Fruit fly (Drosophila melanogaster) whole organism, wandering third instar larva: Measurements from ENCODE around the gene Sbds.
A peak's percentile ranks its signal among the peaks of the same experiment; 100 is the strongest.

Source experiments
- Abd-B ChIP-seq: fragments of >200 bp; optimal IDR thresholded peaks from 2 replicates; lab custom pipeline; 2017; ENCODE audit warnings: missing biosample characterization, missing genetic modification characterization
- CG32264 ChIP-seq: fragments of 200-800 bp; sonication (Bioruptor generic); optimal IDR thresholded peaks from 2 replicates; lab custom pipeline; 2016; ENCODE audit warnings: missing biosample characterization, missing genetic modification characterization
- CG9705 ChIP-seq: fragments of 200-800 bp; sonication (Bioruptor generic); optimal IDR thresholded peaks from 2 replicates; lab custom pipeline; 2018; ENCODE audit warnings: missing biosample characterization, mild to moderate bottlenecking, missing genetic modification characterization
- Dfd ChIP-seq: fragments of >200 bp; optimal IDR thresholded peaks from 2 replicates; lab custom pipeline; 2017; ENCODE audit warnings: missing biosample characterization, missing genetic modification characterization
- Dif ChIP-seq: fragments of 200-275, 200-300 bp; sonication (Bioruptor generic); optimal IDR thresholded peaks from 2 replicates; lab custom pipeline; 2018; ENCODE audit warnings: missing biosample characterization, missing genetic modification characterization; ENCODE audit not compliant: partially characterized antibody
- GATAd ChIP-seq: sonication (Bioruptor generic); optimal IDR thresholded peaks from 2 replicates; lab custom pipeline; 2016; ENCODE audit warnings: missing biosample characterization, missing genetic modification characterization
- HLH106 ChIP-seq: fragments of 200-800 bp; optimal IDR thresholded peaks from 3 replicates; lab custom pipeline; 2019; ENCODE audit warnings: missing biosample characterization, mild to moderate bottlenecking, missing genetic modification characterization, moderate library complexity
- Hnf4 ChIP-seq: fragments of 200-800 bp; sonication (Bioruptor generic); optimal IDR thresholded peaks from 2 replicates; lab custom pipeline; 2016; ENCODE audit warnings: missing biosample characterization, mild to moderate bottlenecking, missing genetic modification characterization
- Hr78 ChIP-seq: fragments of >200 bp; optimal IDR thresholded peaks from 2 replicates; lab custom pipeline; 2017; ENCODE audit warnings: missing biosample characterization, missing genetic modification characterization
- Hr83 ChIP-seq: fragments of 200-300 bp; sonication (Bioruptor generic); optimal IDR thresholded peaks from 2 replicates; lab custom pipeline; 2016; ENCODE audit warnings: missing biosample characterization, mild to moderate bottlenecking, missing genetic modification characterization, moderate library complexity; ENCODE audit not compliant: poor library complexity, severe bottlenecking
- Jra ChIP-seq: sonication (Bioruptor generic); optimal IDR thresholded peaks from 2 replicates; lab custom pipeline; 2016; ENCODE audit warnings: missing biosample characterization, missing genetic modification characterization
- Myc ChIP-seq: fragments of >200 bp; optimal IDR thresholded peaks from 2 replicates; lab custom pipeline; 2017
- N ChIP-seq: fragments of >200 bp; optimal IDR thresholded peaks from 2 replicates; lab custom pipeline; 2018; ENCODE audit warnings: missing biosample characterization, missing external identifiers, missing genetic modification characterization
- OdsH ChIP-seq: fragments of 200-800 bp; sonication (Bioruptor generic); optimal IDR thresholded peaks from 2 replicates; lab custom pipeline; 2016; ENCODE audit warnings: missing biosample characterization, mild to moderate bottlenecking, missing genetic modification characterization
- Rel ChIP-seq, 2 experiments: fragments of 200-800 bp; sonication (Bioruptor generic) in 1 of 2; optimal IDR thresholded peaks; 2 replicates in 1 of 2; 3 replicates in 1 of 2; lab custom pipeline; 2016 to 2019; ENCODE audit warnings: mild to moderate bottlenecking in 2 of 2, missing biosample characterization in 2 of 2, missing genetic modification characterization in 2 of 2, moderate library complexity in 1 of 2
- Sp1 ChIP-seq: fragments of 200-800 bp; sonication (Bioruptor generic); optimal IDR thresholded peaks from 3 replicates; lab custom pipeline; 2019; ENCODE audit warnings: missing biosample characterization, mild to moderate bottlenecking, missing genetic modification characterization, moderate library complexity
- br ChIP-seq: fragments of 200-800 bp; sonication (Bioruptor generic); optimal IDR thresholded peaks from 2 replicates; lab custom pipeline; 2016; ENCODE audit warnings: missing biosample characterization, missing genetic modification characterization
- brk ChIP-seq: fragments of 200-800 bp; sonication (Bioruptor generic); optimal IDR thresholded peaks from 2 replicates; lab custom pipeline; 2016; ENCODE audit warnings: missing biosample characterization, mild to moderate bottlenecking, missing genetic modification characterization
- dl ChIP-seq, 2 experiments: fragments of 175-275, 200-275 bp in 1 of 2; fragments of 200-275 bp in 1 of 2; sonication (Bioruptor generic); optimal IDR thresholded peaks; lab custom pipeline; 2018; ENCODE audit warnings: mild to moderate bottlenecking in 2 of 2, missing biosample characterization in 2 of 2, missing genetic modification characterization in 2 of 2, moderate library complexity in 2 of 2; ENCODE audit not compliant: partially characterized antibody in 2 of 2, insufficient read depth in 1 of 2
- dmrt93B ChIP-seq: fragments of 200-800 bp; sonication (Bioruptor generic); optimal IDR thresholded peaks from 2 replicates; lab custom pipeline; 2018; ENCODE audit warnings: missing biosample characterization, mild to moderate bottlenecking, missing genetic modification characterization
- dsf ChIP-seq: sonication (Bioruptor generic); optimal IDR thresholded peaks from 2 replicates; lab custom pipeline; 2016; ENCODE audit warnings: missing biosample characterization, missing genetic modification characterization, borderline replicate concordance
- ey ChIP-seq: fragments of 200-800 bp; sonication (Bioruptor generic); optimal IDR thresholded peaks from 2 replicates; lab custom pipeline; 2016; ENCODE audit warnings: missing biosample characterization, missing genetic modification characterization
- foxo ChIP-seq, 2 experiments: fragments of 200-800 bp; sonication (Bioruptor generic); optimal IDR thresholded peaks; 2 replicates in 1 of 2; 3 replicates in 1 of 2; lab custom pipeline; 2016 to 2017; ENCODE audit warnings: missing biosample characterization in 2 of 2, missing genetic modification characterization in 2 of 2
- fru ChIP-seq: fragments of 200-800 bp; sonication (Bioruptor generic); optimal IDR thresholded peaks from 3 replicates; lab custom pipeline; 2016; ENCODE audit warnings: missing biosample characterization, mild to moderate bottlenecking, missing genetic modification characterization
- h ChIP-seq: fragments of 200-800 bp; sonication (Bioruptor generic); optimal IDR thresholded peaks from 3 replicates; lab custom pipeline; 2016; ENCODE audit warnings: missing biosample characterization, mild to moderate bottlenecking, missing genetic modification characterization
- jim ChIP-seq: fragments of 175-275, 200-325 bp; sonication (Bioruptor generic); optimal IDR thresholded peaks from 2 replicates; lab custom pipeline; 2016; ENCODE audit warnings: missing biosample characterization, mild to moderate bottlenecking, missing genetic modification characterization
- psq ChIP-seq: fragments of 200-800 bp; sonication (Bioruptor generic); optimal IDR thresholded peaks from 3 replicates; lab custom pipeline; 2017; ENCODE audit warnings: missing biosample characterization, mild to moderate bottlenecking, missing genetic modification characterization, moderate library complexity
- rgr ChIP-seq: fragments of 200-800 bp; sonication (Bioruptor generic); optimal IDR thresholded peaks from 3 replicates; lab custom pipeline; 2016; ENCODE audit warnings: missing biosample characterization, mild to moderate bottlenecking, missing genetic modification characterization
- sage ChIP-seq: fragments of 200-800 bp; sonication (Bioruptor generic); optimal IDR thresholded peaks from 2 replicates; lab custom pipeline; 2016; ENCODE audit warnings: missing biosample characterization, mild to moderate bottlenecking, missing genetic modification characterization
- tai ChIP-seq: sonication (Bioruptor generic); optimal IDR thresholded peaks from 2 replicates; lab custom pipeline; 2016; ENCODE audit warnings: missing biosample characterization, missing genetic modification characterization
- usp ChIP-seq: fragments of >200 bp; optimal IDR thresholded peaks from 2 replicates; lab custom pipeline; 2017; ENCODE audit warnings: missing biosample characterization, missing genetic modification characterization
- woc ChIP-seq: sonication (Bioruptor generic); optimal IDR thresholded peaks from 2 replicates; lab custom pipeline; 2016; ENCODE audit warnings: missing biosample characterization, mild to moderate bottlenecking, missing genetic modification characterization

Sbds gene

dm6 chr3L:6750835-6751234 lies 1.9 kb upstream of the Sbds start:
- TF ChIP-seq Abd-B (GFP tag; lab: Kevin White, UChicago) (no peak), Dfd (GFP tag; lab: Kevin White, UChicago) (peak; percentile 95)
- TF ChIP-seq, all 38 proteins: peak for 1

dm6 chr3L:6756197-6756736 lies 3.6 kb downstream of the Sbds start, which contains the start of gene Ist1:
Ist1 (minus strand) TSS chr3L:6756497.
- peak; percentile 18 for TF ChIP-seq Myc (lab: Kevin White, UChicago)
- TF ChIP-seq br (GFP tag; lab: Kevin White, UChicago): no peak

DNA sequence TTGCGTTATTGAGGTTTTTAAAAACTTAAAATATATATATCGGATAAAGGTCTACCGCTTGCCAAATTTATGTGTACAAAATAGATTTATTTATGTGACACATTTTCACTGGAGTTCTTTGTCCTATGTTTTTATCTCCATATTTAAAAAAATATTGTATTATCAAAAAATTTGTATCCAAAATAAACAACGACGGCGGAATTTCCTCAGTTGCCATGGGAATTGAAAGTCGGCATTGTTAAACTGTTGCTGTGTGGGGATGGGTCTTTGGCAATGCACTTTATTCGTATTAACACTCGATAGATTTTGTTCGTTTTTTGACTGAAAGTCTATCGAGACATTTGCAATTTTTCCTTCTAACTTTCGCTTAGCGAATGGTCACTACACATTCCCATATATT lies 10.4 kb downstream of the Sbds start, which contains the start of gene Rsph3:
Gene Rsph3 (minus strand): TSS at position 101 of the 400 bp plus-strand sequence.
- TF ChIP-seq tai (GFP tag; lab: Kevin White, UChicago): no peak
- TF ChIP-seq foxo (GFP tag; optimal IDR thresholded peaks at IDR 0.05; lab: Kevin White, UChicago): no peak
- TF ChIP-seq, all 38 proteins: peak for 0

- TF ChIP-seq GATAd (no peak), fru (GFP tag; lab: Kevin White, UChicago) (no peak), tai (GFP tag; lab: Kevin White, UChicago) (no peak), br (GFP tag; lab: Kevin White, UChicago) (no peak), CG32264 (GFP tag; lab: Kevin White, UChicago) (no peak), rgr (no peak)
Observed at dm6 chr3L:6763836-6764235, 11.1 kb downstream of the Sbds start.

dm6 chr3L:6764535-6765187 lies 11.9 kb downstream of the Sbds start:
- TF ChIP-seq Abd-B (GFP tag; lab: Kevin White, UChicago) (no peak), psq (GFP tag; lab: Kevin White, UChicago) (no peak), dsf (GFP tag; lab: Kevin White, UChicago) (no peak)

- TF ChIP-seq dl (GFP tag; optimal IDR thresholded peaks at IDR 0.05; lab: Kevin White, UChicago; ENCODE audit: insufficient read depth in 1 of 2, partially characterized antibody in 2 of 2) (no peak), CG32264 (GFP tag; lab: Kevin White, UChicago) (no peak), sage (GFP tag; lab: Kevin White, UChicago) (no peak)
Observed at dm6 chr3L:6767153-6767552, 14.4 kb downstream of the Sbds start.

dm6 chr3L:6771208-6771607 lies 18.5 kb downstream of the Sbds start:
- peak; percentile 63 for TF ChIP-seq woc (GFP tag; lab: Kevin White, UChicago)
- no peak for TF ChIP-seq Myc (lab: Kevin White, UChicago)
- TF ChIP-seq rgr: peak; percentile 58
- TF ChIP-seq foxo (GFP tag; optimal IDR thresholded peaks at IDR 0.05; lab: Kevin White, UChicago): peak in 1 of 2 experiments; percentile 65
- TF ChIP-seq psq (GFP tag; lab: Kevin White, UChicago): peak; percentile 60
- no peak for TF ChIP-seq Hr83 (GFP tag; lab: Kevin White, UChicago)
- no peak for TF ChIP-seq usp (GFP tag; lab: Kevin White, UChicago)
- TF ChIP-seq Abd-B (GFP tag; lab: Kevin White, UChicago): no peak
- peak; percentile 74 for TF ChIP-seq fru (GFP tag; lab: Kevin White, UChicago)
- no peak for TF ChIP-seq N (GFP tag; lab: Kevin White, UChicago)
- TF ChIP-seq CG9705 (GFP tag; lab: Kevin White, UChicago): no peak
- TF ChIP-seq h: peak; percentile 73
- TF ChIP-seq jim (GFP tag; lab: Kevin White, UChicago): no peak
- no peak for TF ChIP-seq dsf (GFP tag; lab: Kevin White, UChicago)
- TF ChIP-seq Hr78 (GFP tag; lab: Kevin White, UChicago): no peak
- TF ChIP-seq GATAd: no peak
- TF ChIP-seq HLH106: peak; percentile 49
- peak; percentile 64 for TF ChIP-seq OdsH (GFP tag; lab: Kevin White, UChicago)
- peak; percentile 22 for TF ChIP-seq tai (GFP tag; lab: Kevin White, UChicago)
- TF ChIP-seq Rel (GFP tag; optimal IDR thresholded peaks at IDR 0.05; lab: Kevin White, UChicago): peak; percentile 22
- no peak for TF ChIP-seq Rel (tag; optimal IDR thresholded peaks at IDR 0.05; lab: Kevin White, UChicago)
- no peak for TF ChIP-seq Dif
- no peak for TF ChIP-seq dl (GFP tag; optimal IDR thresholded peaks at IDR 0.05; lab: Kevin White, UChicago; ENCODE audit: insufficient read depth in 1 of 2, partially characterized antibody in 2 of 2)
- TF ChIP-seq CG32264 (GFP tag; lab: Kevin White, UChicago): peak; percentile 15
- TF ChIP-seq Hnf4 (GFP tag; lab: Kevin White, UChicago): peak; percentile 71
- peak; percentile 65 for TF ChIP-seq ey (GFP tag; lab: Kevin White, UChicago)
- peak; percentile 44 for TF ChIP-seq sage (GFP tag; lab: Kevin White, UChicago)
- peak; percentile 35 for TF ChIP-seq Sp1
- TF ChIP-seq brk: peak; percentile 27
- TF ChIP-seq Jra (GFP tag; lab: Kevin White, UChicago): peak; percentile 8
- peak; percentile 41 for TF ChIP-seq br (GFP tag; lab: Kevin White, UChicago)
- no peak for TF ChIP-seq dmrt93B (GFP tag; lab: Kevin White, UChicago)
